Worm (Caenorhabditis elegans): Measurements from ENCODE around the gene dpy-11.

Gene dpy-11

ce11 chrV:6548309-6548708, 33.3 kb upstream of the dpy-11 start:
- TF ChIP-seq T22C8.4 (GFP tag; IDR thresholded peaks at IDR 0.05) (no peak), cog-1 (tag; optimal IDR thresholded peaks at IDR 0.05) (no peak), ztf-23 (GFP tag; IDR thresholded peaks at IDR 0.05) (no peak), ztf-29 (GFP tag; IDR thresholded peaks at IDR 0.05) (no peak), med-1 (GFP tag; optimal IDR thresholded peaks at IDR 0.05; ENCODE audit: insufficient read depth) (no peak), klf-2 (GFP tag; conservative IDR thresholded peaks at IDR 0.05) (no peak), flt-1 (GFP tag; IDR thresholded peaks at IDR 0.05) (no peak), tab-1 (GFP tag; IDR thresholded peaks at IDR 0.05) (no peak), ref-1 (GFP tag; conservative IDR thresholded peaks at IDR 0.05) (no peak)

- TF ChIP-seq med-1 (GFP tag; optimal IDR thresholded peaks at IDR 0.05; ENCODE audit: insufficient read depth) (no peak), ztf-23 (GFP tag; IDR thresholded peaks at IDR 0.05) (no peak), flt-1 (GFP tag; IDR thresholded peaks at IDR 0.05) (no peak), klf-2 (GFP tag; conservative IDR thresholded peaks at IDR 0.05) (no peak), tab-1 (GFP tag; IDR thresholded peaks at IDR 0.05) (no peak), ztf-29 (GFP tag; IDR thresholded peaks at IDR 0.05) (no peak), ref-1 (GFP tag; conservative IDR thresholded peaks at IDR 0.05) (no peak), T22C8.4 (GFP tag; IDR thresholded peaks at IDR 0.05) (no peak), cog-1 (tag; optimal IDR thresholded peaks at IDR 0.05) (no peak)
Observed at ce11 chrV:6546450-6547171, 31.6 kb upstream of the dpy-11 start, which contains the start of gene dre-1. dre-1 (minus strand) TSS chrV:6546500.

- TF ChIP-seq ztf-23 (GFP tag; IDR thresholded peaks at IDR 0.05) (no peak), flt-1 (GFP tag; IDR thresholded peaks at IDR 0.05) (0 out of 2 replicates have a peak, but pooled peaks have one; percentile 6)
Observed at ce11 chrV:6544999-6545398, 30.0 kb upstream of the dpy-11 start.

- TF ChIP-seq tab-1 (GFP tag; IDR thresholded peaks at IDR 0.05), result no peak
- TF ChIP-seq cog-1 (tag; optimal IDR thresholded peaks at IDR 0.05), result peak; percentile 21
- TF ChIP-seq ztf-23 (GFP tag; IDR thresholded peaks at IDR 0.05), result 0 out of 2 replicates have a peak, but pooled peaks have one; percentile 19
Observed at ce11 chrV:6541875-6542274, 26.8 kb upstream of the dpy-11 start.

- TF ChIP-seq flt-1 (GFP tag; IDR thresholded peaks at IDR 0.05), result 0 out of 2 replicates have a peak, but pooled peaks have one; percentile 42
- no peak for TF ChIP-seq tab-1 (GFP tag; IDR thresholded peaks at IDR 0.05)
Observed at ce11 chrV:6538323-6538722, 23.3 kb upstream of the dpy-11 start.

ce11 chrV:6533030-6533429, 18.0 kb upstream of the dpy-11 start, which contains the start of gene hpo-26:
hpo-26 (minus strand) TSS chrV:6533060.
- TF ChIP-seq klf-2 (GFP tag; conservative IDR thresholded peaks at IDR 0.05) (no peak), med-1 (GFP tag; optimal IDR thresholded peaks at IDR 0.05; ENCODE audit: insufficient read depth) (no peak), ztf-29 (GFP tag; IDR thresholded peaks at IDR 0.05) (no peak), T22C8.4 (GFP tag; IDR thresholded peaks at IDR 0.05) (no peak), ref-1 (GFP tag; conservative IDR thresholded peaks at IDR 0.05) (no peak), cog-1 (tag; optimal IDR thresholded peaks at IDR 0.05) (no peak), ztf-23 (GFP tag; IDR thresholded peaks at IDR 0.05) (no peak), flt-1 (GFP tag; IDR thresholded peaks at IDR 0.05) (no peak), tab-1 (GFP tag; IDR thresholded peaks at IDR 0.05) (no peak)

ce11 chrV:6524757-6525156, 9.7 kb upstream of the dpy-11 start, which contains the start of gene acs-1:
acs-1 (plus strand) TSS chrV:6524989.
- no peak for TF ChIP-seq cog-1 (tag; optimal IDR thresholded peaks at IDR 0.05)
- TF ChIP-seq ztf-29 (GFP tag; IDR thresholded peaks at IDR 0.05), result no peak
- no peak for TF ChIP-seq flt-1 (GFP tag; IDR thresholded peaks at IDR 0.05)
- TF ChIP-seq ztf-23 (GFP tag; IDR thresholded peaks at IDR 0.05), result no peak
- no peak for TF ChIP-seq klf-2 (GFP tag; conservative IDR thresholded peaks at IDR 0.05)
- no peak for TF ChIP-seq tab-1 (GFP tag; IDR thresholded peaks at IDR 0.05)
- no peak for TF ChIP-seq ref-1 (GFP tag; conservative IDR thresholded peaks at IDR 0.05)
- no peak for TF ChIP-seq T22C8.4 (GFP tag; IDR thresholded peaks at IDR 0.05)
- TF ChIP-seq med-1 (GFP tag; optimal IDR thresholded peaks at IDR 0.05; ENCODE audit: insufficient read depth), result no peak

ce11 chrV:6522879-6523497, 7.9 kb upstream of the dpy-11 start:
- TF ChIP-seq tab-1 (GFP tag; IDR thresholded peaks at IDR 0.05), result no peak

ce11 chrV:6520385-6521080, 5.5 kb upstream of the dpy-11 start, which contains the start of the genes F46E10.2 and F46E10.18:
F46E10.2 (plus strand) TSS chrV:6520435.
F46E10.18 (plus strand) TSS chrV:6521030.
- TF ChIP-seq klf-2 (GFP tag; conservative IDR thresholded peaks at IDR 0.05) (no peak), ztf-29 (GFP tag; IDR thresholded peaks at IDR 0.05) (no peak), ref-1 (GFP tag; conservative IDR thresholded peaks at IDR 0.05) (no peak), ztf-23 (GFP tag; IDR thresholded peaks at IDR 0.05) (no peak), med-1 (GFP tag; optimal IDR thresholded peaks at IDR 0.05; ENCODE audit: insufficient read depth) (no peak), T22C8.4 (GFP tag; IDR thresholded peaks at IDR 0.05) (no peak), flt-1 (GFP tag; IDR thresholded peaks at IDR 0.05) (no peak), cog-1 (tag; optimal IDR thresholded peaks at IDR 0.05) (no peak), tab-1 (GFP tag; IDR thresholded peaks at IDR 0.05) (no peak)

- TF ChIP-seq ref-1 (GFP tag; conservative IDR thresholded peaks at IDR 0.05) (no peak), flt-1 (GFP tag; IDR thresholded peaks at IDR 0.05) (no peak), T22C8.4 (GFP tag; IDR thresholded peaks at IDR 0.05) (no peak), klf-2 (GFP tag; conservative IDR thresholded peaks at IDR 0.05) (no peak), tab-1 (GFP tag; IDR thresholded peaks at IDR 0.05) (no peak), ztf-23 (GFP tag; IDR thresholded peaks at IDR 0.05) (no peak), cog-1 (tag; optimal IDR thresholded peaks at IDR 0.05) (no peak), med-1 (GFP tag; optimal IDR thresholded peaks at IDR 0.05; ENCODE audit: insufficient read depth) (no peak), ztf-29 (GFP tag; IDR thresholded peaks at IDR 0.05) (no peak)
Observed at ce11 chrV:6518225-6518396, 3.1 kb upstream of the dpy-11 start, which contains the start of gene F46E10.3. F46E10.3 (plus strand) TSS chrV:6518297.
